Worm (Caenorhabditis elegans) whole organism, L4 larva: ENCODE data around the gene sri-69.

ENCODE experiments used
- ama-1 ChIP-seq: fragments of 150-350 bp; optimal IDR thresholded peaks from 2 replicates; lab custom pipeline; 2014; ENCODE audit warnings: inconsistent platforms, mixed read lengths
- ces-1 ChIP-seq: fragments of 150-350 bp; sonication (generic microtip); optimal IDR thresholded peaks from 4 replicates; lab custom pipeline; 2014; ENCODE audit warnings: missing biosample characterization, missing genetic modification reagents, missing genetic modification characterization
- nhr-25 ChIP-seq: sonication (generic microtip); optimal IDR thresholded peaks from 2 replicates; lab custom pipeline; 2017; ENCODE audit warnings: missing genetic modification characterization, mild to moderate bottlenecking, missing compliant biosample characterization, antibody characterized with exemption, moderate library complexity, borderline replicate concordance; ENCODE audit not compliant: insufficient read depth
- saeg-2 ChIP-seq: fragments of 200-800 bp; sonication (Bioruptor generic); IDR thresholded peaks from 2 replicates; pipeline ENCODE4 v1.3.6; 2022; ENCODE audit warnings: missing genetic modification reagents, missing genetic modification characterization, missing compliant biosample characterization
- snpc-1.2 ChIP-seq: fragments of 200-800 bp; sonication (Bioruptor generic); IDR thresholded peaks from 2 replicates; pipeline ENCODE4 v1.3.6; 2022; ENCODE audit warnings: missing genetic modification reagents, missing genetic modification characterization, missing compliant biosample characterization

- no peak for TF ChIP-seq snpc-1.2
- TF ChIP-seq nhr-25 (tag; lab: Kevin White, UChicago) = no peak
- no peak for TF ChIP-seq ama-1 (lab: Kevin White, UChicago)
- no peak for TF ChIP-seq ces-1 (GFP tag; lab: Kevin White, UChicago)
- TF ChIP-seq saeg-2 = no peak
Observed at ce11 chrV:17022613-17023322, 14.6 kb upstream of the sri-69 start, which contains the start of the genes F49H6.8 and F49H6.5.
